Worm (Caenorhabditis elegans) whole organism, early embryonic: ENCODE results near the gene sdhb-1.

ENCODE experiments used
- B0310.2 ChIP-seq: sonication (generic microtip); optimal IDR thresholded peaks from 2 replicates; lab custom pipeline; 2016; ENCODE audit warnings: mild to moderate bottlenecking, missing genetic modification characterization, missing compliant biosample characterization
- F13C5.2 ChIP-seq: sonication (generic microtip); optimal IDR thresholded peaks from 2 replicates; lab custom pipeline; 2017; ENCODE audit warnings: mild to moderate bottlenecking, missing genetic modification characterization, inconsistent platforms, missing compliant biosample characterization
- aly-1 ChIP-seq: sonication (generic microtip); optimal IDR thresholded peaks from 2 replicates; lab custom pipeline; 2016; ENCODE audit warnings: missing genetic modification characterization, missing compliant biosample characterization
- ama-1 ChIP-seq: fragments of 150-350 bp; optimal IDR thresholded peaks from 2 replicates; lab custom pipeline; 2014
- ceh-13 ChIP-seq: fragments of 200-800 bp; sonication (Bioruptor generic); optimal IDR thresholded peaks from 2 replicates; lab custom pipeline; 2018; ENCODE audit warnings: mild to moderate bottlenecking, missing genetic modification characterization, missing compliant biosample characterization
- ceh-36 ChIP-seq: sonication (generic microtip); optimal IDR thresholded peaks from 2 replicates; lab custom pipeline; 2016; ENCODE audit warnings: missing genetic modification characterization, inconsistent platforms, missing compliant biosample characterization
- ets-7 ChIP-seq: sonication (generic microtip); optimal IDR thresholded peaks from 2 replicates; lab custom pipeline; 2016; ENCODE audit warnings: missing genotype, missing genetic modification characterization, missing compliant biosample characterization
- flt-1 ChIP-seq: fragments of 200-800 bp; sonication (Bioruptor generic); IDR thresholded peaks from 2 replicates; pipeline ENCODE4 v1.3.6; 2022; ENCODE audit warnings: missing genetic modification characterization, missing compliant biosample characterization
- hmbx-1 ChIP-seq: sonication (generic microtip); optimal IDR thresholded peaks from 2 replicates; lab custom pipeline; 2016; ENCODE audit warnings: mild to moderate bottlenecking, missing genetic modification characterization, missing compliant biosample characterization
- hmg-4 ChIP-seq: fragments of 200-800 bp; sonication (Bioruptor generic); optimal IDR thresholded peaks from 2 replicates; lab custom pipeline; 2018; ENCODE audit warnings: mild to moderate bottlenecking, missing genetic modification characterization, missing compliant biosample characterization
- hnd-1 ChIP-seq: sonication (generic microtip); optimal IDR thresholded peaks from 2 replicates; lab custom pipeline; 2016; ENCODE audit warnings: missing genetic modification characterization, missing compliant biosample characterization
- pes-1 ChIP-seq: fragments of 200-800 bp; sonication (Bioruptor generic); IDR thresholded peaks from 2 replicates; pipeline ENCODE4 v1.3.6; 2022; ENCODE audit warnings: missing genetic modification reagents, missing genetic modification characterization, missing compliant biosample characterization
- scrt-1 ChIP-seq: fragments of 200-800 bp; sonication (Bioruptor generic); IDR thresholded peaks from 2 replicates; pipeline ENCODE4 v1.3.6; 2022; ENCODE audit warnings: missing genetic modification characterization, missing compliant biosample characterization
- sea-1 ChIP-seq: fragments of 200-800 bp; sonication (Bioruptor generic); conservative IDR thresholded peaks from 2 replicates; pipeline ENCODE4 v1.3.6; 2022; ENCODE audit warnings: missing genetic modification characterization, missing compliant biosample characterization
- tbx-11 ChIP-seq: fragments of 200-800 bp; sonication (Bioruptor generic); IDR thresholded peaks from 2 replicates; pipeline ENCODE4 v1.3.6; 2022; ENCODE audit warnings: missing genetic modification characterization, missing compliant biosample characterization
- tbx-37 ChIP-seq: fragments of 200-800 bp; sonication (Bioruptor generic); conservative IDR thresholded peaks from 2 replicates; pipeline ENCODE4 v1.3.6; 2022; ENCODE audit warnings: missing genetic modification reagents, missing genetic modification characterization, missing compliant biosample characterization
- tra-4 ChIP-seq: sonication (generic microtip); optimal IDR thresholded peaks from 2 replicates; lab custom pipeline; 2017; ENCODE audit warnings: missing genetic modification characterization, missing compliant biosample characterization

Gene sdhb-1

DNA sequence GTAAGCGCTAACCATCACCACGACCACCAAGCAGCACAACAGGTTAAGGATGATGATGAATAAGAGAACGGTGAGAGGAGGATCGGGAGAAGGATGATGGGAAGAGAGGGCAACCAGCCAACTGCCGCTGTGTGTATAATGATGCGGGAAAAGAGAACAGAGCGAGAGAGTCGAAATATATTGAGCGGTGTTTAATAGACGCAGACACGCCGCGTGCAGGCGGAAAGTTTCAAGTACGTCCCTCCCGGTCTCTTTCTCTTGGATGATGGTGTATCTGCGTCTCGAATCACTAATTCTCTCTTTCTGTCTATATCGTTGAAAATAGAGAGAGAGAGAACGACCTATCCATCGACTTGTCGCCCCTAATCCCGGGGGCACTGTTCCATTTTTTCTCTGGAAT is 4.2 kb upstream of the sdhb-1 start:
- TF ChIP-seq tra-4 (tag; lab: Kevin White, UChicago), result no peak
- peak; percentile 49 for TF ChIP-seq hmg-4
- TF ChIP-seq ama-1 (lab: Kevin White, UChicago), result no peak

- TF ChIP-seq ceh-13 (GFP tag; lab: Kevin White, UChicago) (no peak), tbx-11 (no peak), flt-1 (GFP tag; lab: Robert Waterston, UW) (no peak), ets-7 (tag; lab: Kevin White, UChicago) (no peak), ama-1 (lab: Kevin White, UChicago) (no peak), ceh-36 (tag; lab: Kevin White, UChicago) (no peak), scrt-1 (GFP tag; lab: Robert Waterston, UW) (no peak), aly-1 (tag; lab: Kevin White, UChicago) (no peak), tbx-37 (no peak), tra-4 (tag; lab: Kevin White, UChicago) (no peak), pes-1 (GFP tag; lab: Robert Waterston, UW) (no peak), B0310.2 (tag; lab: Kevin White, UChicago) (no peak), sea-1 (GFP tag; lab: Robert Waterston, UW) (no peak), hmbx-1 (tag; lab: Kevin White, UChicago) (no peak), F13C5.2 (tag; lab: Kevin White, UChicago) (no peak), hnd-1 (tag; lab: Kevin White, UChicago) (no peak), hmg-4 (no peak)
Measured at ce11 chrII:9347444-9347843, 5.1 kb downstream of the sdhb-1 start.

DNA sequence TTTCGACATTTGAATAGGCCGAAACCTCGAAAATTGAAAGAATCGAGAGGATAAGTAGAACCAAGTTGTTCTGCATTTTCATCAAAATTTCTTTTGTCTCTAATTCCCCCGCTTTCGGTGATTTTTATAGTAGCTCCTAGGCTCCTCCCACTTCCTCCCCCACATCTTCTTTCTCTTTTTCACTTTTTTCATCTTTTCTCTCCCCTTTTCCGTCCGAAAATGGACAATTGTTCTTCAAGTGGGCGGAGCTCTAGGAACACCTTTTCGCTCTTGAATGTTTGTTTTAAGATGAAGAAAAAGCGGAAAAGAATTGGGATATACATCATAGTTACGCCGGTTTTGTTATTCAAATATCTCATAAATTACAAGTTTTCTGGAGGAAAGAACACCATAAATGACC is 6.0 kb downstream of the sdhb-1 start, which contains the start of gene F42A8.1:
Gene F42A8.1, minus strand, starts transcription at position 101 of the 400 bp plus-strand sequence.
- TF ChIP-seq tbx-37 (no peak), sea-1 (GFP tag; lab: Robert Waterston, UW) (0 out of 2 replicates have a peak, but pooled peaks have one; percentile 44)

- TF ChIP-seq pes-1 (GFP tag; lab: Robert Waterston, UW), result no peak
Measured at ce11 chrII:9345794-9346193, 6.7 kb downstream of the sdhb-1 start.

- no peak for TF ChIP-seq pes-1 (GFP tag; lab: Robert Waterston, UW)
- no peak for TF ChIP-seq hnd-1 (tag; lab: Kevin White, UChicago)
- no peak for TF ChIP-seq tra-4 (tag; lab: Kevin White, UChicago)
- TF ChIP-seq ama-1 (lab: Kevin White, UChicago), result no peak
Measured at ce11 chrII:9345116-9345515, 7.4 kb downstream of the sdhb-1 start.

DNA sequence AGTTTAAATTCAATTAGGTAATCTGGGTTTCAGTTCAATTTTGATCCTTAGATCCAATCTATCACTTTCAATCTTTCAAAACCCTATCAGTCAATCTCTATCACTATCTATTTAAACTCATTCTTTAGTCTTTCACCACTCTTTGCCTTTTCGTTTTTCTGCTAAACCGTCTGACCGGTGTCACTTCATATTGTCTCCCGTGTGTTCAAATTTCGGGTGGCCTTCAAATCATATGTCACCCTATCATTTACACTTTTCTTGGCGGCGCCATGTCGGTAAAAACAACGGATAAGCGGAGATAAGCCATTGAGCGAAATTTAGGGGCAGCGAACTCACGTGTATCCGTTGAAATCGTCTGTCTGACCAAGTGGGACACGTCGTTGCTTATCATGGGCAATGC is 8.6 kb downstream of the sdhb-1 start:
- TF ChIP-seq tbx-37, result no peak
- no peak for TF ChIP-seq hnd-1 (tag; lab: Kevin White, UChicago)
- no peak for TF ChIP-seq ama-1 (lab: Kevin White, UChicago)
- TF ChIP-seq sea-1 (GFP tag; lab: Robert Waterston, UW), result no peak
- no peak for TF ChIP-seq hmg-4
- no peak for TF ChIP-seq B0310.2 (tag; lab: Kevin White, UChicago)
- no peak for TF ChIP-seq ceh-36 (tag; lab: Kevin White, UChicago)
- TF ChIP-seq ceh-13 (GFP tag; lab: Kevin White, UChicago), result no peak
- TF ChIP-seq flt-1 (GFP tag; lab: Robert Waterston, UW), result no peak
- TF ChIP-seq pes-1 (GFP tag; lab: Robert Waterston, UW), result no peak

DNA sequence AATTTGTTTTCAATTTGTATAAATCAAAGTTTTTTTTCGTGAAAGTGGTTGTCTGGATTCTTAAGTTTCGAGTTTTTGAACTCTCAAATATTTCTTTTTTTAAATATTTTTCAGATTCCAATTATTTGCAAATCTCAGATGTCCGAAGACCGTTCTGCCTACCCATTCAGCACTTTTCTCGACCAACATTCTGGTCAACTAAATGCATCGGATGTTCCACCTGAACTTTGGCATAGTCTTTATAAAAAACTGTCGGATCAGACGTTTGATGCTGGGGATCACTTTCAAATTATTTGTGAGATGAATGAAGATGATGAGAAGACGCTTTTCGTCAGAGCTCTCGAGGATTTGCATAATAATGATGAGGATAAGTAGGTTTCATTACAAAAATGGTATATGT is 13.7 kb downstream of the sdhb-1 start, which contains the start of gene ttll-12:
Gene ttll-12, plus strand, starts transcription at position 139 of the 400 bp plus-strand sequence.
- no peak for TF ChIP-seq scrt-1 (GFP tag; lab: Robert Waterston, UW)
- TF ChIP-seq flt-1 (GFP tag; lab: Robert Waterston, UW), result no peak
- no peak for TF ChIP-seq sea-1 (GFP tag; lab: Robert Waterston, UW)

ce11 chrII:9336651-9337050 is 15.9 kb downstream of the sdhb-1 start:
- TF ChIP-seq flt-1 (GFP tag; lab: Robert Waterston, UW) (no peak), hnd-1 (tag; lab: Kevin White, UChicago) (no peak), hmbx-1 (tag; lab: Kevin White, UChicago) (no peak), scrt-1 (GFP tag; lab: Robert Waterston, UW) (no peak), sea-1 (GFP tag; lab: Robert Waterston, UW) (no peak)

ce11 chrII:9333714-9334113 is 18.8 kb downstream of the sdhb-1 start, which contains the start of gene scp-1:
TSS of gene scp-1 (plus strand) at chrII:9334014.
- TF ChIP-seq scrt-1 (GFP tag; lab: Robert Waterston, UW) (no peak), tbx-11 (no peak), hmg-4 (no peak), pes-1 (GFP tag; lab: Robert Waterston, UW) (no peak), ceh-36 (tag; lab: Kevin White, UChicago) (no peak), ceh-13 (GFP tag; lab: Kevin White, UChicago) (no peak), sea-1 (GFP tag; lab: Robert Waterston, UW) (no peak), tra-4 (tag; lab: Kevin White, UChicago) (no peak), ama-1 (lab: Kevin White, UChicago) (no peak)
